Worm (Caenorhabditis elegans): ENCODE results near the gene C44B11.4.

The C44B11.4 gene

ce11 chrIII:3163448-3163847, 19.9 kb upstream of the C44B11.4 start:
- TF ChIP-seq aly-1 (tag; optimal IDR thresholded peaks at IDR 0.05), result no peak
- no peak for TF ChIP-seq ceh-13 (GFP tag; optimal IDR thresholded peaks at IDR 0.05)
- TF ChIP-seq flt-1 (GFP tag; IDR thresholded peaks at IDR 0.05), result no peak
- TF ChIP-seq hnd-1 (tag; optimal IDR thresholded peaks at IDR 0.05), result no peak
- no peak for TF ChIP-seq scrt-1 (GFP tag; IDR thresholded peaks at IDR 0.05)
- TF ChIP-seq tbx-11 (GFP tag; IDR thresholded peaks at IDR 0.05), result no peak
- TF ChIP-seq ceh-36 (tag; optimal IDR thresholded peaks at IDR 0.05), result no peak
- no peak for TF ChIP-seq F13C5.2 (tag; optimal IDR thresholded peaks at IDR 0.05)
- no peak for TF ChIP-seq ama-1 (optimal IDR thresholded peaks at IDR 0.05)
- TF ChIP-seq tra-4 (tag; optimal IDR thresholded peaks at IDR 0.05), result no peak
- no peak for TF ChIP-seq sea-1 (GFP tag; conservative IDR thresholded peaks at IDR 0.05)
- TF ChIP-seq tbx-37 (GFP tag; conservative IDR thresholded peaks at IDR 0.05), result no peak
- no peak for TF ChIP-seq B0310.2 (tag; optimal IDR thresholded peaks at IDR 0.05)
- TF ChIP-seq hmg-4 (GFP tag; optimal IDR thresholded peaks at IDR 0.05), result no peak
- no peak for TF ChIP-seq hmbx-1 (tag; optimal IDR thresholded peaks at IDR 0.05)
- no peak for TF ChIP-seq ets-7 (tag; optimal IDR thresholded peaks at IDR 0.05)

DNA sequence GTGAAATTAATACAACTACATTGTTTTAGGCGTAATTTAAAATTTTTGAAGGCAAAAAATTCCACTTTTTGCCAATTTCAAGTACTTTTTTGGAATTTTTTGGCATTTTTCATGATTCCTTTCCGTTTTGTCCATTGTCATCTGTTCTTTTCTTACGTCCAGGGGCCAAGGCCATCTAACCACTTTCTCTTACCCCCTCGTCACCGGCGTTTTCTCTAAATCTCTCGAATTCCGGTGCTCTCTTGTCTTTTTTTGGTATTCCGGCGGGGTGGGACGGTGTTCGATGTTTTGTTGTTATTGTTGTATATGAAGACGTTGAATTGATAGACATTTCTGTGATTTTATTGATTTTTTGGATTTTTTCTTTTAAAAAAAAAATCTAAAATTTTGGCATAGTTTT, 18.0 kb upstream of the C44B11.4 start:
- TF ChIP-seq F13C5.2 (tag; optimal IDR thresholded peaks at IDR 0.05) (no peak), sea-1 (GFP tag; conservative IDR thresholded peaks at IDR 0.05) (no peak), ets-7 (tag; optimal IDR thresholded peaks at IDR 0.05) (no peak), hnd-1 (tag; optimal IDR thresholded peaks at IDR 0.05) (no peak)

ce11 chrIII:3160490-3160889, 16.9 kb upstream of the C44B11.4 start:
- TF ChIP-seq hmg-4 (GFP tag; optimal IDR thresholded peaks at IDR 0.05), result no peak
- TF ChIP-seq sea-1 (GFP tag; conservative IDR thresholded peaks at IDR 0.05), result no peak
- TF ChIP-seq aly-1 (tag; optimal IDR thresholded peaks at IDR 0.05), result no peak
- no peak for TF ChIP-seq pes-1 (GFP tag; IDR thresholded peaks at IDR 0.05)

DNA sequence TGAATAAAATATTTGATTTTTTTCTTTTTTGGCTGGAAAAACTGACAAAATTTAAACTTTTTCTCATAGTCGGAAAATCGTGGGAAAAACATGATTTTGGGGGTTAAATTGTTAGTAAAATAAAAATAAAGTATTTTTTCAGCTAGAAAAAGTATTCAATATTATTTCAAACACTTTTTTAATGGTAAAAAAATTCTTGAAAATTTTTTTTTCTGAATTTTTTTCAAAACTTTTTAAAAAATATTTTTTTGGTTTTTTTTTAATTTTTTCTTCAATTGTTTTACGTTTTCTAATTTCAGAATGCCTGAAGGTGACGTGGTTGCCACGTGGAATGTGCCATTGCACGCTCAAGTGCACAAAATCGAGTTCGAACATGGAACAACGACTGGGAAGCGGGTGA, 11.4 kb upstream of the C44B11.4 start, which contains the start of gene C44B11.1:
Gene C44B11.1 (plus strand): TSS at position 301 of the 400 bp plus-strand sequence.
- TF ChIP-seq hmbx-1 (tag; optimal IDR thresholded peaks at IDR 0.05) (no peak), hnd-1 (tag; optimal IDR thresholded peaks at IDR 0.05) (no peak), ama-1 (optimal IDR thresholded peaks at IDR 0.05) (no peak), F13C5.2 (tag; optimal IDR thresholded peaks at IDR 0.05) (no peak), tbx-11 (GFP tag; IDR thresholded peaks at IDR 0.05) (no peak), B0310.2 (tag; optimal IDR thresholded peaks at IDR 0.05) (no peak), scrt-1 (GFP tag; IDR thresholded peaks at IDR 0.05) (no peak), ceh-36 (tag; optimal IDR thresholded peaks at IDR 0.05) (no peak), pes-1 (GFP tag; IDR thresholded peaks at IDR 0.05) (no peak)

DNA sequence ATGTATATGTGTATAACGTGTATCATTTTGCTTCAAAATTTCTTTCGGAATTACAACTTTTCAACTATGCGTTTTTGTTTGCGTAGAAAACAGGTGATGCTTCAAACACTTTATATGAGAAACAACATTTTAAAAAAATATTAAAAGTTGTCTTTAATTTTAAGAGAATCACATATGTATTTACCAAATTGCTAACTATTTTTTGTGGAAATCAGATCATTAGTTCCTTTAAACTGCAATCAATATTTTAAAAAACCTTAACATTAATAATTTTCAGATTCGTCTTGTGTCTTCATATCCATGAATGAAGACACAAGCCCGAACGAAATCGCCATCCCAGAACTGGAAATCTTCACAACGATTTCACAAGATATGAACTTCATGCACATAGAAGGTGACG, 9.3 kb upstream of the C44B11.4 start, which contains the start of gene C44B11.6:
Gene C44B11.6 (plus strand): TSS at position 301 of the 400 bp plus-strand sequence.
- TF ChIP-seq flt-1 (GFP tag; IDR thresholded peaks at IDR 0.05) (no peak), scrt-1 (GFP tag; IDR thresholded peaks at IDR 0.05) (no peak), hmg-4 (GFP tag; optimal IDR thresholded peaks at IDR 0.05) (no peak), pes-1 (GFP tag; IDR thresholded peaks at IDR 0.05) (no peak), sea-1 (GFP tag; conservative IDR thresholded peaks at IDR 0.05) (no peak), ceh-13 (GFP tag; optimal IDR thresholded peaks at IDR 0.05) (no peak), tra-4 (tag; optimal IDR thresholded peaks at IDR 0.05) (no peak), B0310.2 (tag; optimal IDR thresholded peaks at IDR 0.05) (no peak), hmbx-1 (tag; optimal IDR thresholded peaks at IDR 0.05) (no peak), tbx-11 (GFP tag; IDR thresholded peaks at IDR 0.05) (no peak), aly-1 (tag; optimal IDR thresholded peaks at IDR 0.05) (no peak), tbx-37 (GFP tag; conservative IDR thresholded peaks at IDR 0.05) (no peak), F13C5.2 (tag; optimal IDR thresholded peaks at IDR 0.05) (no peak)

DNA sequence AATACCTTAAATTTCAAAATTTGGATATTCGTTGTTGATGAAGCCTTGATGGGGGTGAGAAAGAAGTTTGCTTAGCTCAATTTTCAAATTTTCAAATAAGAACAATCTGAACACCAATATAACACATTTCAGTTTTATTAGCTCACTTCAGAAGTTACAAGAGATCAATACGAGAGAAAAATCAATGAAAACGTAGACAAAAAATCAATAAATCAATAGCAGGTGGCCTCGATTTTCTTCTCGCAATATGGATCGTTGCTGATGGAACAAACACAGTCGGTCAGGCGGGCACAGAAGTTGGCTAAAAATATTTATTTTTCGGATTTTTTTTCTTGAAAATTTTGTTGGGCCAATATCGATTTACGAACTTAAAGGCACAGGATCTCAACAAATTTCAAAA, 1.5 kb downstream of the C44B11.4 start:
- TF ChIP-seq ceh-13 (GFP tag; optimal IDR thresholded peaks at IDR 0.05) (no peak), sea-1 (GFP tag; conservative IDR thresholded peaks at IDR 0.05) (no peak), tra-4 (tag; optimal IDR thresholded peaks at IDR 0.05) (no peak), scrt-1 (GFP tag; IDR thresholded peaks at IDR 0.05) (no peak), F13C5.2 (tag; optimal IDR thresholded peaks at IDR 0.05) (no peak), ceh-36 (tag; optimal IDR thresholded peaks at IDR 0.05) (no peak), tbx-11 (GFP tag; IDR thresholded peaks at IDR 0.05) (no peak), hmg-4 (GFP tag; optimal IDR thresholded peaks at IDR 0.05) (no peak), ama-1 (optimal IDR thresholded peaks at IDR 0.05) (no peak)

ce11 chrIII:3140227-3140626, 3.3 kb downstream of the C44B11.4 start:
- no peak for TF ChIP-seq ceh-36 (tag; optimal IDR thresholded peaks at IDR 0.05)

ce11 chrIII:3139144-3139543, 4.4 kb downstream of the C44B11.4 start, which contains the start of gene mec-12:
Gene mec-12 (minus strand): TSS chrIII:3139234.
- TF ChIP-seq pes-1 (GFP tag; IDR thresholded peaks at IDR 0.05), result no peak
- TF ChIP-seq tra-4 (tag; optimal IDR thresholded peaks at IDR 0.05), result no peak
- TF ChIP-seq hnd-1 (tag; optimal IDR thresholded peaks at IDR 0.05), result no peak
- no peak for TF ChIP-seq hmg-4 (GFP tag; optimal IDR thresholded peaks at IDR 0.05)
- no peak for TF ChIP-seq aly-1 (tag; optimal IDR thresholded peaks at IDR 0.05)
- no peak for TF ChIP-seq B0310.2 (tag; optimal IDR thresholded peaks at IDR 0.05)
- TF ChIP-seq ceh-36 (tag; optimal IDR thresholded peaks at IDR 0.05), result no peak
- no peak for TF ChIP-seq sea-1 (GFP tag; conservative IDR thresholded peaks at IDR 0.05)
- TF ChIP-seq ama-1 (optimal IDR thresholded peaks at IDR 0.05), result no peak
- TF ChIP-seq scrt-1 (GFP tag; IDR thresholded peaks at IDR 0.05), result no peak
- no peak for TF ChIP-seq tbx-11 (GFP tag; IDR thresholded peaks at IDR 0.05)
- TF ChIP-seq tbx-37 (GFP tag; conservative IDR thresholded peaks at IDR 0.05), result no peak
- no peak for TF ChIP-seq ets-7 (tag; optimal IDR thresholded peaks at IDR 0.05)

ce11 chrIII:3138087-3138486, 5.5 kb downstream of the C44B11.4 start:
- TF ChIP-seq B0310.2 (tag; optimal IDR thresholded peaks at IDR 0.05) (no peak), tbx-11 (GFP tag; IDR thresholded peaks at IDR 0.05) (no peak), hmg-4 (GFP tag; optimal IDR thresholded peaks at IDR 0.05) (no peak), pes-1 (GFP tag; IDR thresholded peaks at IDR 0.05) (no peak), F13C5.2 (tag; optimal IDR thresholded peaks at IDR 0.05) (no peak), ceh-13 (GFP tag; optimal IDR thresholded peaks at IDR 0.05) (no peak), aly-1 (tag; optimal IDR thresholded peaks at IDR 0.05) (no peak), ets-7 (tag; optimal IDR thresholded peaks at IDR 0.05) (no peak), tbx-37 (GFP tag; conservative IDR thresholded peaks at IDR 0.05) (no peak), sea-1 (GFP tag; conservative IDR thresholded peaks at IDR 0.05) (no peak), tra-4 (tag; optimal IDR thresholded peaks at IDR 0.05) (no peak), flt-1 (GFP tag; IDR thresholded peaks at IDR 0.05) (no peak)

All from whole organism, early embryonic.